Worm (Caenorhabditis elegans) whole organism, early embryonic: Measurements from ENCODE around the gene W03F9.2.

Experiments
- B0310.2 ChIP-seq: sonication (generic microtip); optimal IDR thresholded peaks from 2 replicates; lab custom pipeline; 2016; ENCODE audit warnings: mild to moderate bottlenecking, missing genetic modification characterization, missing compliant biosample characterization
- aly-1 ChIP-seq: sonication (generic microtip); optimal IDR thresholded peaks from 2 replicates; lab custom pipeline; 2016; ENCODE audit warnings: missing genetic modification characterization, missing compliant biosample characterization
- ceh-13 ChIP-seq: fragments of 200-800 bp; sonication (Bioruptor generic); optimal IDR thresholded peaks from 2 replicates; lab custom pipeline; 2018; ENCODE audit warnings: mild to moderate bottlenecking, missing genetic modification characterization, missing compliant biosample characterization
- ceh-36 ChIP-seq: sonication (generic microtip); optimal IDR thresholded peaks from 2 replicates; lab custom pipeline; 2016; ENCODE audit warnings: missing genetic modification characterization, inconsistent platforms, missing compliant biosample characterization
- flt-1 ChIP-seq: fragments of 200-800 bp; sonication (Bioruptor generic); IDR thresholded peaks from 2 replicates; pipeline ENCODE4 v1.3.6; 2022; ENCODE audit warnings: missing genetic modification characterization, missing compliant biosample characterization
- hmg-4 ChIP-seq: fragments of 200-800 bp; sonication (Bioruptor generic); optimal IDR thresholded peaks from 2 replicates; lab custom pipeline; 2018; ENCODE audit warnings: mild to moderate bottlenecking, missing genetic modification characterization, missing compliant biosample characterization
- tbx-11 ChIP-seq: fragments of 200-800 bp; sonication (Bioruptor generic); IDR thresholded peaks from 2 replicates; pipeline ENCODE4 v1.3.6; 2022; ENCODE audit warnings: missing genetic modification characterization, missing compliant biosample characterization
- tbx-37 ChIP-seq: fragments of 200-800 bp; sonication (Bioruptor generic); conservative IDR thresholded peaks from 2 replicates; pipeline ENCODE4 v1.3.6; 2022; ENCODE audit warnings: missing genetic modification reagents, missing genetic modification characterization, missing compliant biosample characterization
- tra-4 ChIP-seq: sonication (generic microtip); optimal IDR thresholded peaks from 2 replicates; lab custom pipeline; 2017; ENCODE audit warnings: missing genetic modification characterization, missing compliant biosample characterization

ce11 chrV:102165-102564, 25.7 kb downstream of the W03F9.2 start:
- TF ChIP-seq B0310.2 (tag; lab: Kevin White, UChicago) (no peak), tra-4 (tag; lab: Kevin White, UChicago) (no peak), ceh-36 (no peak), flt-1 (GFP tag; lab: Robert Waterston, UW) (no peak), hmg-4 (GFP tag; lab: Kevin White, UChicago) (no peak), tbx-37 (GFP tag; lab: Robert Waterston, UW) (no peak), tbx-11 (no peak), ceh-13 (GFP tag; lab: Kevin White, UChicago) (no peak), aly-1 (tag; lab: Kevin White, UChicago) (no peak)
